Worm (Caenorhabditis elegans) whole organism, young adult: ENCODE measurements around the gene C47D12.4.
A peak's percentile ranks its signal among the peaks of the same experiment; 100 is the strongest.

Experiments
- B0019.2 ChIP-seq: fragments of 200-800 bp; sonication (Bioruptor generic); conservative IDR thresholded peaks from 2 replicates; pipeline ENCODE4 v1.3.6; 2022; ENCODE audit warnings: missing genetic modification reagents, missing genetic modification characterization, missing compliant biosample characterization
- C06A6.2 ChIP-seq: fragments of 200-800 bp; sonication (Bioruptor generic); conservative IDR thresholded peaks from 2 replicates; pipeline ENCODE4 v1.3.6; 2022; ENCODE audit warnings: missing genetic modification characterization, missing compliant biosample characterization
- F10E7.11 ChIP-seq: sonication (generic microtip); optimal IDR thresholded peaks from 2 replicates; lab custom pipeline; 2017; ENCODE audit warnings: mild to moderate bottlenecking, missing genetic modification characterization, moderate library complexity, missing compliant biosample characterization
- F37B4.10 ChIP-seq: fragments of 200-800 bp; sonication (Bioruptor generic); IDR thresholded peaks from 2 replicates; pipeline ENCODE4 v1.3.6; 2022; ENCODE audit warnings: missing genetic modification characterization, missing compliant biosample characterization
- F49E8.2 ChIP-seq: sonication (generic microtip); optimal IDR thresholded peaks from 3 replicates; lab custom pipeline; 2017; ENCODE audit warnings: missing genetic modification characterization, mild to moderate bottlenecking, missing compliant biosample characterization, antibody characterized with exemption, moderate library complexity; ENCODE audit not compliant: insufficient read depth
- K12H6.12 ChIP-seq: fragments of 200-800 bp; sonication (Bioruptor generic); optimal IDR thresholded peaks from 2 replicates; lab custom pipeline; 2018; ENCODE audit warnings: mild to moderate bottlenecking, missing genetic modification characterization, missing compliant biosample characterization
- Y56A3A.18 ChIP-seq: fragments of 200-800 bp; sonication (Bioruptor generic); IDR thresholded peaks from 2 replicates; pipeline ENCODE4 v1.3.6; 2022; ENCODE audit warnings: missing genetic modification reagents, missing genetic modification characterization, missing compliant biosample characterization
- Y79H2A.3 ChIP-seq: fragments of 200-800 bp; sonication (Bioruptor generic); conservative IDR thresholded peaks from 2 replicates; pipeline ENCODE4 v1.3.6; 2022; ENCODE audit warnings: missing genetic modification reagents, missing genetic modification characterization, missing compliant biosample characterization
- ZK185.1 ChIP-seq: sonication (generic microtip); optimal IDR thresholded peaks from 2 replicates; lab custom pipeline; 2016; ENCODE audit warnings: mild to moderate bottlenecking, missing genetic modification characterization, missing compliant biosample characterization; ENCODE audit not compliant: poor library complexity, severe bottlenecking
- aptf-2 ChIP-seq: fragments of 200-800 bp; sonication (Bioruptor generic); conservative IDR thresholded peaks from 2 replicates; pipeline ENCODE4 v1.3.6; 2022; ENCODE audit warnings: missing genetic modification reagents, missing genetic modification characterization, missing compliant biosample characterization
- atf-7 ChIP-seq: sonication (generic microtip); optimal IDR thresholded peaks from 2 replicates; lab custom pipeline; 2017; ENCODE audit warnings: mild to moderate bottlenecking, missing genetic modification characterization, missing compliant biosample characterization
- athp-1 ChIP-seq: sonication (generic microtip); optimal IDR thresholded peaks from 2 replicates; lab custom pipeline; 2017; ENCODE audit warnings: mild to moderate bottlenecking, missing genetic modification characterization, missing compliant biosample characterization
- attf-6 ChIP-seq: fragments of 200-800 bp; sonication (Bioruptor generic); IDR thresholded peaks from 2 replicates; pipeline ENCODE4 v1.3.6; 2022; ENCODE audit warnings: missing genetic modification reagents, missing genetic modification characterization, missing compliant biosample characterization
- bed-1 ChIP-seq: fragments of 200-800 bp; sonication (Bioruptor generic); IDR thresholded peaks from 2 replicates; pipeline ENCODE4 v1.3.6; 2022; ENCODE audit warnings: missing genetic modification reagents, missing genetic modification characterization, missing compliant biosample characterization
- bed-2 ChIP-seq: fragments of 200-800 bp; sonication (Bioruptor generic); IDR thresholded peaks from 2 replicates; pipeline ENCODE4 v1.3.6; 2022; ENCODE audit warnings: missing genetic modification reagents, missing genetic modification characterization, missing compliant biosample characterization
- cebp-1 ChIP-seq, 2 experiments: fragments of 200-800 bp in 1 of 2; sonication (Bioruptor generic) in 1 of 2; sonication (generic microtip) in 1 of 2; IDR thresholded peaks in 1 of 2; optimal IDR thresholded peaks in 1 of 2; 2 replicates each; pipeline versions ENCODE4 v1.3.6 to Lab custom; 2017 to 2022; ENCODE audit warnings: missing compliant biosample characterization in 2 of 2, missing genetic modification characterization in 2 of 2, mild to moderate bottlenecking in 1 of 2, missing genetic modification reagents in 1 of 2, moderate library complexity in 1 of 2
- cebp-2 ChIP-seq: fragments of 200-800 bp; sonication (Bioruptor generic); IDR thresholded peaks from 2 replicates; pipeline ENCODE4 v1.3.6; 2022; ENCODE audit warnings: missing genetic modification characterization, missing compliant biosample characterization
- ceh-27 ChIP-seq: fragments of 200-800 bp; sonication (Bioruptor generic); optimal IDR thresholded peaks from 2 replicates; lab custom pipeline; 2018; ENCODE audit warnings: mild to moderate bottlenecking, missing genetic modification characterization, moderate library complexity, missing compliant biosample characterization
- ceh-40 ChIP-seq: fragments of 200-800 bp; sonication (Bioruptor generic); IDR thresholded peaks from 2 replicates; pipeline ENCODE4 v1.3.6; 2022; ENCODE audit warnings: missing genetic modification characterization, missing compliant biosample characterization
- ceh-58 ChIP-seq: fragments of 200-800 bp; sonication (Bioruptor generic); IDR thresholded peaks from 2 replicates; pipeline ENCODE4 v1.3.6; 2022; ENCODE audit warnings: missing genetic modification characterization, missing compliant biosample characterization
- ceh-79 ChIP-seq: sonication (generic microtip); optimal IDR thresholded peaks from 2 replicates; lab custom pipeline; 2017; ENCODE audit warnings: mild to moderate bottlenecking, missing genetic modification characterization, missing compliant biosample characterization
- dpff-1 ChIP-seq: sonication (generic microtip); optimal IDR thresholded peaks from 2 replicates; lab custom pipeline; 2017; ENCODE audit warnings: mild to moderate bottlenecking, missing genetic modification characterization, missing compliant biosample characterization
- egl-18 ChIP-seq: fragments of 200-800 bp; sonication (Bioruptor generic); IDR thresholded peaks from 2 replicates; pipeline ENCODE4 v1.3.6; 2022; ENCODE audit warnings: missing genetic modification reagents, missing genetic modification characterization, missing compliant biosample characterization
- egrh-3 ChIP-seq: fragments of 200-800 bp; sonication (Bioruptor generic); IDR thresholded peaks from 2 replicates; pipeline ENCODE4 v1.3.6; 2022; ENCODE audit warnings: missing genetic modification reagents, missing genetic modification characterization, missing compliant biosample characterization
- fkh-3 ChIP-seq: sonication (generic microtip); optimal IDR thresholded peaks from 2 replicates; lab custom pipeline; 2016; ENCODE audit warnings: mild to moderate bottlenecking, missing genetic modification characterization, missing compliant biosample characterization
- hlh-26 ChIP-seq: fragments of 200-800 bp; sonication (Bioruptor generic); conservative IDR thresholded peaks from 2 replicates; pipeline ENCODE4 v1.3.6; 2022; ENCODE audit warnings: missing genetic modification reagents, missing genetic modification characterization, missing compliant biosample characterization
- hmg-1.2 ChIP-seq: fragments of 200-800 bp; sonication (Bioruptor generic); IDR thresholded peaks from 2 replicates; pipeline ENCODE4 v1.3.6; 2022; ENCODE audit warnings: missing genetic modification reagents, missing genetic modification characterization, missing compliant biosample characterization
- lin-54 ChIP-seq: fragments of 200-800 bp; sonication (Bioruptor generic); optimal IDR thresholded peaks from 2 replicates; lab custom pipeline; 2018; ENCODE audit warnings: mild to moderate bottlenecking, missing genetic modification characterization, missing compliant biosample characterization
- lir-1 ChIP-seq: fragments of 200-800 bp; sonication (Bioruptor generic); conservative IDR thresholded peaks from 2 replicates; pipeline ENCODE4 v1.3.6; 2022; ENCODE audit warnings: missing genetic modification reagents, missing genetic modification characterization, missing compliant biosample characterization
- madf-6 ChIP-seq: fragments of 200-800 bp; sonication (Bioruptor generic); IDR thresholded peaks from 2 replicates; pipeline ENCODE4 v1.3.6; 2022; ENCODE audit warnings: missing genetic modification reagents, missing genetic modification characterization, missing compliant biosample characterization
- madf-8 ChIP-seq: fragments of 200-800 bp; sonication (Bioruptor generic); conservative IDR thresholded peaks from 2 replicates; pipeline ENCODE4 v1.3.6; 2022; ENCODE audit warnings: missing genetic modification reagents, missing genetic modification characterization, missing compliant biosample characterization
- mcd-1 ChIP-seq: fragments of 200-800 bp; sonication (Bioruptor generic); IDR thresholded peaks from 2 replicates; pipeline ENCODE4 v1.3.6; 2022; ENCODE audit warnings: missing genetic modification reagents, missing genetic modification characterization, missing compliant biosample characterization
- nhr-179 ChIP-seq: sonication (generic microtip); optimal IDR thresholded peaks from 2 replicates; lab custom pipeline; 2016; ENCODE audit warnings: mild to moderate bottlenecking, missing genetic modification characterization, missing compliant biosample characterization
- nhr-27 ChIP-seq: fragments of 200-800 bp; sonication (Bioruptor generic); optimal IDR thresholded peaks from 2 replicates; lab custom pipeline; 2018; ENCODE audit warnings: mild to moderate bottlenecking, missing genetic modification characterization, moderate library complexity, missing compliant biosample characterization
- nhr-80 ChIP-seq: sonication (generic microtip); optimal IDR thresholded peaks from 2 replicates; lab custom pipeline; 2016; ENCODE audit warnings: missing genetic modification characterization, missing compliant biosample characterization
- nhr-90 ChIP-seq: sonication (generic microtip); optimal IDR thresholded peaks from 2 replicates; lab custom pipeline; 2016; ENCODE audit warnings: missing genotype, mild to moderate bottlenecking, missing genetic modification characterization, missing compliant biosample characterization
- pha-4 ChIP-seq: fragments of 150-350 bp; sonication (generic microtip); optimal IDR thresholded peaks from 2 replicates; lab custom pipeline; 2014; ENCODE audit warnings: missing biosample characterization, missing genetic modification reagents, missing genetic modification characterization
- rcor-1 ChIP-seq: fragments of 200-800 bp; sonication (Bioruptor generic); IDR thresholded peaks from 2 replicates; pipeline ENCODE4 v1.3.6; 2022; ENCODE audit warnings: missing genetic modification reagents, missing genetic modification characterization, missing compliant biosample characterization
- sea-2 ChIP-seq: fragments of 200-800 bp; sonication (Bioruptor generic); IDR thresholded peaks from 2 replicates; pipeline ENCODE4 v1.3.6; 2022; ENCODE audit warnings: missing genetic modification characterization, missing compliant biosample characterization
- snpc-1.3 ChIP-seq: sonication (generic microtip); optimal IDR thresholded peaks from 2 replicates; lab custom pipeline; 2017; ENCODE audit warnings: missing genetic modification characterization, mild to moderate bottlenecking, missing compliant biosample characterization, antibody characterized with exemption, moderate library complexity, missing genotype, missing genetic modification reagents; ENCODE audit not compliant: insufficient read depth
- snpc-3.4 ChIP-seq: sonication (generic microtip); optimal IDR thresholded peaks from 2 replicates; lab custom pipeline; 2017; ENCODE audit warnings: missing genetic modification characterization, mild to moderate bottlenecking, missing compliant biosample characterization, antibody characterized with exemption, moderate library complexity, missing genotype, missing genetic modification reagents
- somi-1 ChIP-seq: fragments of 200-800 bp; sonication (Bioruptor generic); optimal IDR thresholded peaks from 2 replicates; lab custom pipeline; 2018; ENCODE audit warnings: mild to moderate bottlenecking, missing genetic modification characterization, missing compliant biosample characterization
- tbp1 ChIP-seq: fragments of 200-800 bp; sonication (Bioruptor generic); optimal IDR thresholded peaks from 2 replicates; lab custom pipeline; 2018; ENCODE audit warnings: mild to moderate bottlenecking, missing genetic modification characterization, missing compliant biosample characterization
- tlf-1 ChIP-seq: fragments of 200-800 bp; sonication (Bioruptor generic); optimal IDR thresholded peaks from 2 replicates; lab custom pipeline; 2018; ENCODE audit warnings: mild to moderate bottlenecking, missing genetic modification characterization, missing compliant biosample characterization
- unc-62 ChIP-seq: fragments of 150-350 bp; optimal IDR thresholded peaks from 2 replicates; lab custom pipeline; 2014; ENCODE audit warnings: missing biosample characterization, missing genetic modification reagents, missing genetic modification characterization
- zim-3 ChIP-seq: sonication (generic microtip); optimal IDR thresholded peaks from 2 replicates; lab custom pipeline; 2017; ENCODE audit warnings: mild to moderate bottlenecking, missing genetic modification characterization, moderate library complexity, missing compliant biosample characterization
- ztf-18 ChIP-seq: sonication (generic microtip); optimal IDR thresholded peaks from 2 replicates; lab custom pipeline; 2016; ENCODE audit warnings: missing genotype, mild to moderate bottlenecking, missing genetic modification characterization, missing compliant biosample characterization
- ztf-26 ChIP-seq: sonication (generic microtip); optimal IDR thresholded peaks from 2 replicates; lab custom pipeline; 2017; ENCODE audit warnings: missing genetic modification characterization, missing compliant biosample characterization

The C47D12.4 gene

DNA sequence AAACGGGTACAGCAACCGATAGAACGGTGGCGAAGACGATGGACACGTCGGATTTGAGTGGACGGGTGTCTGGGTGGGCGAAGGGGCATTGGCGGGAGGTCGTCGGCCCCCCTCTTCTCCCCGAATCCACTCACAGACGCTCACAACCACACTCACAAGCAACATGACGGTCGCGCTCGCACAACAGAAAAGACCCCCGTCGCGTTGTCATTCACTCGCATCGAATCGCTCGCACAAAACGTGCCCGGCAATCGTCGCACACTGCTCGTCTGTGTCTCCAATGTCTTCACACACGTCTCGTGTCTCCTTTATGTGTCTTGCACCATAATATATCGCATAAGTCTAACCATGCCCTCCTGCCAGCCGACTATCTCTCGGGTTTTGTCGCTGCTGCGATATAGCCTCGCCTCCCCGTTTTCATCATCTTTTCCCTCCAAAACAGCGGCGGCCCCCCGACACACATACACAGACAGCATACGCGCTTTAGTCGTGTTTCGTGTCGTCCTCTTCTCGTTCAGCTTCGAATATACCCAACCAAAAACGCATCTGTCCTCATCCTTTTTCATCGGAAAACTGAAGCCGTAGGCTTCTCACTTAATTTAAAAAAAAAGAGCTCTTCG lies 47.4 kb upstream of the C47D12.4 start (continued):
- TF ChIP-seq mcd-1 (GFP tag; lab: Robert Waterston, UW) (peak; percentile 66), bed-2 (no peak; the same call in 1 of the 2 replicates), ceh-40 (GFP tag; lab: Robert Waterston, UW) (no peak), snpc-1.3 (no peak), egrh-3 (GFP tag; lab: Robert Waterston, UW) (peak; percentile 81; the same call in 1 of the 2 replicates), ceh-58 (no peak), C06A6.2 (GFP tag; lab: Robert Waterston, UW) (peak; percentile 76), snpc-3.4 (tag; lab: Kevin White, UChicago) (peak; percentile 7), tlf-1 (GFP tag; lab: Kevin White, UChicago) (no peak), nhr-27 (tag; lab: Kevin White, UChicago) (no peak), lin-54 (GFP tag; lab: Kevin White, UChicago) (peak; percentile 50), ztf-18 (tag; lab: Kevin White, UChicago) (peak; percentile 50), dpff-1 (tag; lab: Kevin White, UChicago) (no peak), fkh-3 (tag; lab: Kevin White, UChicago) (no peak), egl-18 (GFP tag; lab: Robert Waterston, UW) (no peak), lir-1 (peak; percentile 76), F49E8.2 (tag; lab: Kevin White, UChicago) (no peak), aptf-2 (GFP tag; lab: Robert Waterston, UW) (no peak), pha-4 (tag; lab: Kevin White, UChicago) (no peak), F37B4.10 (GFP tag; lab: Robert Waterston, UW) (no peak), Y56A3A.18 (no peak), somi-1 (GFP tag; lab: Kevin White, UChicago) (peak; percentile 69), atf-7 (tag; lab: Kevin White, UChicago) (peak; percentile 52), tbp1 (GFP tag; lab: Kevin White, UChicago) (peak; percentile 62), ceh-27 (GFP tag; lab: Kevin White, UChicago) (peak; percentile 85), attf-6 (no peak), ZK185.1 (tag; lab: Kevin White, UChicago) (peak; percentile 60), nhr-179 (tag; lab: Kevin White, UChicago) (no peak), bed-1 (no peak), rcor-1 (GFP tag; lab: Robert Waterston, UW) (peak; percentile 63; the same call in 1 of the 2 replicates), F10E7.11 (no peak), Y79H2A.3 (no peak), sea-2 (GFP tag; lab: Robert Waterston, UW) (no peak), cebp-2 (GFP tag; lab: Robert Waterston, UW) (no peak), hmg-1.2 (GFP tag; lab: Robert Waterston, UW) (peak; percentile 95), hlh-26 (GFP tag; lab: Robert Waterston, UW) (no peak), ceh-79 (no peak), madf-8 (GFP tag; lab: Robert Waterston, UW) (no peak), athp-1 (peak; percentile 18), cebp-1 (GFP tag; IDR thresholded peaks at IDR 0.05; lab: Robert Waterston, UW) (peak; percentile 78), cebp-1 (tag; optimal IDR thresholded peaks at IDR 0.05; lab: Kevin White, UChicago) (peak; percentile 93), zim-3 (tag; lab: Kevin White, UChicago) (no peak), nhr-90 (tag; lab: Kevin White, UChicago) (peak; percentile 58), B0019.2 (GFP tag; lab: Robert Waterston, UW) (no peak), unc-62 (GFP tag; lab: Kevin White, UChicago) (peak; percentile 38), K12H6.12 (tag; lab: Kevin White, UChicago) (peak; percentile 93), madf-6 (GFP tag; lab: Robert Waterston, UW) (peak; percentile 32; the same call in 1 of the 2 replicates), nhr-80 (tag; lab: Kevin White, UChicago) (peak; percentile 85), ztf-26 (tag; lab: Kevin White, UChicago) (peak; percentile 89)
